Worm (Caenorhabditis elegans) whole organism, midembryonic: ENCODE measurements around the gene rcan-1.

Experiments used
- T22C8.4 ChIP-seq: fragments of 200-800 bp; sonication (Bioruptor generic); IDR thresholded peaks from 2 replicates; pipeline ENCODE4 v1.3.6; 2022; ENCODE audit warnings: missing genetic modification characterization, missing compliant biosample characterization
- cog-1 ChIP-seq: sonication (generic microtip); optimal IDR thresholded peaks from 2 replicates; lab custom pipeline; 2016; ENCODE audit warnings: missing genetic modification characterization, missing compliant biosample characterization
- flt-1 ChIP-seq: fragments of 200-800 bp; sonication (Bioruptor generic); IDR thresholded peaks from 2 replicates; pipeline ENCODE4 v1.3.6; 2022; ENCODE audit warnings: missing genetic modification characterization, missing compliant biosample characterization
- klf-2 ChIP-seq: fragments of 200-800 bp; sonication (Bioruptor generic); conservative IDR thresholded peaks from 2 replicates; pipeline ENCODE4 v1.3.6; 2022; ENCODE audit warnings: missing genetic modification reagents, missing genetic modification characterization, missing compliant biosample characterization
- med-1 ChIP-seq: sonication (generic microtip); optimal IDR thresholded peaks from 2 replicates; lab custom pipeline; 2017; ENCODE audit warnings: missing genetic modification characterization, mild to moderate bottlenecking, missing compliant biosample characterization, antibody characterized with exemption, missing genetic modification reagents; ENCODE audit not compliant: insufficient read depth
- ref-1 ChIP-seq: fragments of 200-800 bp; sonication (Bioruptor generic); conservative IDR thresholded peaks from 2 replicates; pipeline ENCODE4 v1.3.6; 2022; ENCODE audit warnings: missing genetic modification reagents, missing genetic modification characterization, missing compliant biosample characterization
- tab-1 ChIP-seq: fragments of 200-800 bp; sonication (Bioruptor generic); IDR thresholded peaks from 2 replicates; pipeline ENCODE4 v1.3.6; 2022; ENCODE audit warnings: missing genetic modification characterization, missing compliant biosample characterization
- ztf-23 ChIP-seq: fragments of 200-800 bp; sonication (Bioruptor generic); IDR thresholded peaks from 2 replicates; pipeline ENCODE4 v1.3.6; 2022; ENCODE audit warnings: missing genetic modification reagents, missing genetic modification characterization, missing compliant biosample characterization
- ztf-29 ChIP-seq: fragments of 200-800 bp; sonication (Bioruptor generic); IDR thresholded peaks from 2 replicates; pipeline ENCODE4 v1.3.6; 2022; ENCODE audit warnings: missing genetic modification reagents, missing genetic modification characterization, missing compliant biosample characterization

rcan-1 gene

DNA sequence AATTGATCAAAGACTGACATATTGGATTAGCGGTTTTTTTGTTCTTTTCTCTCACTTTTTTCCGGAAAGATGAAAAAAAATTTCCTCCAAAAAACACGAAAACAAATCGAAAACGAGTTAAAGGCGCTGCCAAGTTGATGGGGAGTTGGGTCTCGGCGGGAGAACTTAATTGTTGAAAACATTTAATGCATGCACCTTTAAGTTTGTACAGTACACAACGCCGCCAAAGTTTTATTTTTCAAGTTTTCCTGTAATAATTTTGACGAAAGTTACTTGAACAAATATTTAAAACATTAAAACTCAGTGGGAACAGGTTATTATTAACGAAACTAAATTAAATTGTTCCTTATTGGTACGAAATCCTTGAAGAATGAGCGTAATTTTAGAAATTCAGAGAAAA, 17.6 kb upstream of the rcan-1 start:
- TF ChIP-seq klf-2 (GFP tag; lab: Robert Waterston, UW) = no peak
- no peak for TF ChIP-seq ztf-29 (GFP tag; lab: Robert Waterston, UW)
- no peak for TF ChIP-seq med-1 (GFP tag; lab: Kevin White, UChicago)
- no peak for TF ChIP-seq flt-1
- TF ChIP-seq ztf-23 (GFP tag; lab: Robert Waterston, UW) = no peak
- TF ChIP-seq tab-1 (GFP tag; lab: Robert Waterston, UW) = no peak
- no peak for TF ChIP-seq ref-1 (GFP tag; lab: Robert Waterston, UW)
- TF ChIP-seq cog-1 (tag; lab: Kevin White, UChicago) = no peak

DNA sequence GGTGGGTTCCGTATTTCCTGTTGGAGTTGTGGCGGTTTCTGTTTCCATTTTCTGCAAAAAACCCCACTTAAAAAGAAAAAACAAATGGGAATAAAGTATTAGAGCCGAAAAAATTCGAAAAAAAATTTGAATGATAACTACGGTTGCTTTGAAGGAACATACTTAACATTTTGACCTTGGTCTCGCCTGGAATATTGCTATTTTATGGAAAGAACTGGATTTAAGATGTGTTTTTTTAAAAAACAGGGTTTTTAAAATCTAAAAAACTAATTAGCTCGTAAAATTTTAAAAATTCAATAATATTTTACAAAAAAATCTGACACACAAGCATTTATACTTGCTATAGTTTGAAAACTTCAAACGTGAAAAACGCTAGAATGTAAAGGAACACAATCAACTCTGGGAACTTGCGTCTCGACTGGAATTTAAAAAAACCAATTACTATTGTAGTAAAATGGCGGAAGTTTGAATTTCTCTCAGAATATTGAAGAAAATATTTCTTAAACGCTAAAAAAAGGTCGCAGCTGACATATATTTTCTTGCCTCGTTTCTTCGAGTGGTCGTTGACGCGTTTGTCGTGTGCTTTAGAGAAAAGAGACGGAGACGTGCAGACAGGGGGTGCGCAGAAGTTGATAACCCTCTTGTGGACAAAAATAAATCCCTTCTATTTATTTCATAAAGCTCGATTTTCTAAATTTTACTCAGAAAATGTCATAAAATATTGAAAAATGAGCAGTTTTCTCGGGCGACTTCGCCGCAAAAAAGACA, 14.2 kb upstream of the rcan-1 start, which contains the start of the genes lgg-3 and rgs-5:
lgg-3 (minus strand) TSS at position 51 of the 768 bp plus-strand sequence.
rgs-5 (plus strand) TSS at position 593 of the 768 bp plus-strand sequence.
- TF ChIP-seq ztf-29 (GFP tag; lab: Robert Waterston, UW) (no peak), ztf-23 (GFP tag; lab: Robert Waterston, UW) (no peak), cog-1 (tag; lab: Kevin White, UChicago) (no peak), T22C8.4 (GFP tag; lab: Robert Waterston, UW) (no peak), klf-2 (GFP tag; lab: Robert Waterston, UW) (no peak)

DNA sequence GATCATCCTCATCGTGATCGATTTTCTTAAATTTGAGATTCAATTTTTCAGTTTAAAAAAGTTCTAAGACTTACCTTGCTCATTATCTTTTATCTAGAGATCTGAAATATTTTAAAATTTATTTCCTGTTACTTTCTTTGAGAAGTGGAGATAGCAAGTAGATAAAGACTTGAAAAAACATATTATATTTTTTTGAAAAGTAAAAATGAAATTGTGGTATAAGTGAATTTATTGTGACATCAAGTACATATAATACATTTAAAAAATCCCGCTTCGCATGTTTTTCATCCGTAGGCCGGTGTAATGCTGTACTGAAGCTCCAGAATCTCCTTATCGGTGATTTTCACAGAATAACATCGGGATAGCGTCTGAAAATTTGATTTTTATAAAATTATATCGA, 13.4 kb upstream of the rcan-1 start, which contains the start of gene B0336.7:
B0336.7 (minus strand) TSS at position 101 of the 400 bp plus-strand sequence.
- TF ChIP-seq ztf-23 (GFP tag; lab: Robert Waterston, UW) = no peak
- TF ChIP-seq tab-1 (GFP tag; lab: Robert Waterston, UW) = no peak
- no peak for TF ChIP-seq flt-1
- no peak for TF ChIP-seq cog-1 (tag; lab: Kevin White, UChicago)
- TF ChIP-seq med-1 (GFP tag; lab: Kevin White, UChicago) = no peak
- no peak for TF ChIP-seq T22C8.4 (GFP tag; lab: Robert Waterston, UW)
- no peak for TF ChIP-seq klf-2 (GFP tag; lab: Robert Waterston, UW)
- no peak for TF ChIP-seq ztf-29 (GFP tag; lab: Robert Waterston, UW)
- TF ChIP-seq ref-1 (GFP tag; lab: Robert Waterston, UW) = no peak

DNA sequence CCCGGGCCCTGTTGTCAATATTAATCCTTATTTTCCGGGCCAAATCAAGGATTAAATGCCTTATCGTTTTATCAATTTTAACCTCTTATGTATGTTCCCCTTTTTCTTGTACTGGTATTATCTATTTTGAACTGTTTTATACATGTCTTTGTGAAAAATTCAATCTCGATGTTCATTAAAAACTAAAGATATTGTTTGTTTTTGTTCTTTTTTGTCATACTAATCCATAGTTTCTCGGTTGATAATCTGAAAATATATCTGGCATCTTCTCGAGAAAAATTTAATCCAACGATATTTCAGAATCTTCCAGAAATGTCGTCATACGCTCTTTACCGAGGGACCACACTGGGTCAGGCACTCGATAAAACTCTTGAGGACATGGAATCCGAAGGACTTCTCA, 9.8 kb upstream of the rcan-1 start, which contains the start of gene B0336.13:
B0336.13 (plus strand) TSS at position 301 of the 400 bp plus-strand sequence.
- no peak for TF ChIP-seq flt-1
- TF ChIP-seq cog-1 (tag; lab: Kevin White, UChicago) = no peak
- TF ChIP-seq ztf-23 (GFP tag; lab: Robert Waterston, UW) = no peak
- TF ChIP-seq T22C8.4 (GFP tag; lab: Robert Waterston, UW) = no peak
- TF ChIP-seq ztf-29 (GFP tag; lab: Robert Waterston, UW) = no peak
- TF ChIP-seq tab-1 (GFP tag; lab: Robert Waterston, UW) = no peak
- no peak for TF ChIP-seq ref-1 (GFP tag; lab: Robert Waterston, UW)
- no peak for TF ChIP-seq med-1 (GFP tag; lab: Kevin White, UChicago)
- no peak for TF ChIP-seq klf-2 (GFP tag; lab: Robert Waterston, UW)

DNA sequence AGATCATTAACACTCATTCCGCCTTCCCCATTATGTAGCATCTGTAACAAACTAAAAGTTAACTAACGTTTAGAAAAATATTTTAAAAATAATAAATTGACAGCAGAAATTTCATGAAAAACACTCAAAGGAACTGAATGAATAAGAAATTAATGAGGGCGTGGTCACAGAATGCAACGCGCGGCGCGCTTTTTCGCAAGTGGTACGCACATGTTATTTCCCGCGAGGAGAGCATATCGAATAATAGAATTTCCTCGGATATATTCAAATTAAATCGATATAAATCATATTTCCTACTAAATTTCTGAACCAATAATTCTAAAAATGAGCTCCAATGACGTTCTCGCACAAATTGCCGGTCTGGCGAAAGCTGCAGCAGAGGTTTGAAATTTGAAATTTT, 8.8 kb upstream of the rcan-1 start, which contains the start of the genes abi-1 and arle-14:
abi-1 (minus strand) TSS at position 51 of the 400 bp plus-strand sequence.
arle-14 (plus strand) TSS at position 217 of the 400 bp plus-strand sequence.
- TF ChIP-seq med-1 (GFP tag; lab: Kevin White, UChicago) = no peak
- no peak for TF ChIP-seq ztf-23 (GFP tag; lab: Robert Waterston, UW)
- no peak for TF ChIP-seq T22C8.4 (GFP tag; lab: Robert Waterston, UW)
- no peak for TF ChIP-seq cog-1 (tag; lab: Kevin White, UChicago)
- no peak for TF ChIP-seq tab-1 (GFP tag; lab: Robert Waterston, UW)

DNA sequence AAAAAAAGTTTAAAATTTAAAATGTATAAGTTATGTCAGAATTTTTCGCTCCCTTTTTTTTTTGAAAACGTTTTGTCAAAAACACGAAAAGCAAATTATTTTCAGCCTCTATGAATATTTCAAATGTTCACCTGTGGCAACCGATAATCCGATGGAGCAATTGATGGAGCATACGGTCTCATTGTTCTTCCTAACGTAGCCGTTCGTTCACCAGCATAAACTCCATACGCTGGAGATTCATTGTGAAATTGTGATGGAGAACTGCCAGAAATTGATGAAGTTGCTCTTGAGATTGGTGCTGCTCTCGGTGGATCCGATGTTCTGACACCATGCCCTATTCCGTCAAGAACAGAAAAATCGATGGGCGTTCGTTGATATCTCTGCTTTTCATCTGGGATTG, 7.9 kb upstream of the rcan-1 start:
- TF ChIP-seq klf-2 (GFP tag; lab: Robert Waterston, UW) = no peak

- TF ChIP-seq ref-1 (GFP tag; lab: Robert Waterston, UW) (no peak), med-1 (GFP tag; lab: Kevin White, UChicago) (no peak)
Measured at ce11 chrIII:5688246-5688645, 4.3 kb upstream of the rcan-1 start.

ce11 chrIII:5680141-5680540, 3.8 kb downstream of the rcan-1 start, which contains the start of gene pst-2:
Gene pst-2 (plus strand): TSS chrIII:5680433.
- TF ChIP-seq tab-1 (GFP tag; lab: Robert Waterston, UW) (no peak), cog-1 (tag; lab: Kevin White, UChicago) (no peak), ztf-23 (GFP tag; lab: Robert Waterston, UW) (no peak), T22C8.4 (GFP tag; lab: Robert Waterston, UW) (no peak), ref-1 (GFP tag; lab: Robert Waterston, UW) (no peak), ztf-29 (GFP tag; lab: Robert Waterston, UW) (no peak), med-1 (GFP tag; lab: Kevin White, UChicago) (no peak), flt-1 (no peak), klf-2 (GFP tag; lab: Robert Waterston, UW) (no peak)

DNA sequence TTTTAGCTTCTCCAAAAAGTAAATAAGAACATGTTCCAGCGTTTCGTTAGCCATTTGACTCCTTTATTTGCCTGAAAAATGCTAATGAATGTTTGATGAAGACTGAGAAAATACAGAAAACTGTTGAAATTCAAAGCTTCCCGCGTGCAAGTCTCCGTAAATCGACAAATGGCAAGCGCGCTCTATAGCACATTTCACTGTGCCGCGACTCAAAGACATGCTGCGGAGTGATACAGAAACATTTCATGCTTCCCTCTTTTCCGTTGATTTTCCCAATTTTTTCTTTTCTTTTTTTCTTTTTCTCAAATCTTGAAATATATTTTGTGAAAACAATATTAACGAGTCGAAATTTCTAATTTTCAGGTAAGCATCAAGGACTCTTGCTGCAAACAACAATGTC, 5.0 kb downstream of the rcan-1 start, which contains the start of the genes ska-3 and rps-12:
ska-3 (minus strand) TSS at position 71 of the 400 bp plus-strand sequence.
rps-12 (plus strand) TSS at position 364 of the 400 bp plus-strand sequence.
- TF ChIP-seq med-1 (GFP tag; lab: Kevin White, UChicago) (peak; percentile 45), ztf-29 (GFP tag; lab: Robert Waterston, UW) (no peak), klf-2 (GFP tag; lab: Robert Waterston, UW) (0 out of 2 replicates have a peak, but pooled peaks have one; percentile 42), ref-1 (GFP tag; lab: Robert Waterston, UW) (no peak), tab-1 (GFP tag; lab: Robert Waterston, UW) (peak; percentile 71; the same call in 1 of the 2 replicates), flt-1 (peak; percentile 87), T22C8.4 (GFP tag; lab: Robert Waterston, UW) (peak; percentile 57; the same call in 1 of the 2 replicates), ztf-23 (GFP tag; lab: Robert Waterston, UW) (peak; percentile 92), cog-1 (tag; lab: Kevin White, UChicago) (peak; percentile 97)
